Fruit fly (Drosophila melanogaster) whole organism, pupa: ENCODE data around the gene Tsr1.

ENCODE experiments used
- CG12605 ChIP-seq: fragments of 200-800 bp; sonication (Bioruptor generic); IDR thresholded peaks from 2 replicates; pipeline ENCODE4 v1.3.6; 2022; ENCODE audit warnings: missing biosample characterization, missing genetic modification characterization
- CG32121 ChIP-seq: fragments of 200-800 bp; sonication (Bioruptor generic); IDR thresholded peaks from 2 replicates; pipeline ENCODE4 v1.3.6; 2022; ENCODE audit warnings: missing biosample characterization, missing genetic modification characterization
- CG8159 ChIP-seq: fragments of 200-800 bp; sonication (Bioruptor generic); optimal IDR thresholded peaks from 3 replicates; lab custom pipeline; 2018; ENCODE audit warnings: missing biosample characterization, mild to moderate bottlenecking, missing genetic modification characterization, moderate library complexity
- Pif1A ChIP-seq: fragments of 200-800 bp; sonication (Bioruptor generic); optimal IDR thresholded peaks from 3 replicates; lab custom pipeline; 2016; ENCODE audit warnings: missing biosample characterization, missing genetic modification characterization

- no peak for TF ChIP-seq CG12605 (GFP tag; lab: Robert Waterston, UW)
- TF ChIP-seq CG8159 (tag; lab: Kevin White, UChicago) = no peak
- no peak for TF ChIP-seq Pif1A (GFP tag; lab: Kevin White, UChicago)
- no peak for TF ChIP-seq CG32121 (GFP tag; lab: Robert Waterston, UW)
These were observed 48.4 kb downstream of the Tsr1 start for dm6 chr3L:21383440-21383839.
